Fruit fly (Drosophila melanogaster) whole organism, embryonic: ENCODE data around the gene CG13021.

Experiments
- C15 ChIP-seq: fragments of 200-800 bp; sonication (Bioruptor generic); IDR thresholded peaks from 3 replicates; pipeline ENCODE4 v1.3.6; 2022; ENCODE audit warnings: missing biosample characterization, missing genetic modification characterization
- CG10267 ChIP-seq: fragments of 200-800 bp; sonication (Bioruptor generic); optimal IDR thresholded peaks from 2 replicates; lab custom pipeline; 2018; ENCODE audit warnings: missing biosample characterization, mild to moderate bottlenecking, missing genetic modification characterization, moderate library complexity
- CG10366 ChIP-seq: fragments of 200-800 bp; sonication (Bioruptor generic); IDR thresholded peaks from 2 replicates; pipeline ENCODE4 v1.3.6; 2022; ENCODE audit warnings: missing biosample characterization, missing genetic modification characterization
- CG10431 ChIP-seq: fragments of 200-800 bp; sonication (Bioruptor generic); optimal IDR thresholded peaks from 3 replicates; lab custom pipeline; 2018; ENCODE audit warnings: missing biosample characterization, mild to moderate bottlenecking, missing genetic modification characterization
- CG10959 ChIP-seq: fragments of 200-800 bp; sonication (Bioruptor generic); IDR thresholded peaks from 2 replicates; pipeline ENCODE4 v1.3.6; 2022; ENCODE audit warnings: missing biosample characterization, missing genetic modification characterization
- CG13624 ChIP-seq: fragments of 200-800 bp; sonication (Bioruptor generic); optimal IDR thresholded peaks from 2 replicates; lab custom pipeline; 2016; ENCODE audit warnings: missing biosample characterization, missing genetic modification characterization
- CG13894 ChIP-seq: fragments of 200-800 bp; sonication (Bioruptor generic); optimal IDR thresholded peaks from 3 replicates; lab custom pipeline; 2018; ENCODE audit warnings: missing biosample characterization, mild to moderate bottlenecking, missing genetic modification characterization, moderate library complexity
- CG14710 ChIP-seq: fragments of 200-800 bp; sonication (Bioruptor generic); optimal IDR thresholded peaks from 3 replicates; lab custom pipeline; 2019; ENCODE audit warnings: missing biosample characterization, mild to moderate bottlenecking, missing genetic modification characterization, moderate library complexity
- CG15073 ChIP-seq: fragments of 200-800 bp; sonication (Bioruptor generic); optimal IDR thresholded peaks from 2 replicates; lab custom pipeline; 2016; ENCODE audit warnings: missing biosample characterization, missing genetic modification characterization
- CG15514 ChIP-seq: fragments of 200-800 bp; sonication (Bioruptor generic); optimal IDR thresholded peaks from 3 replicates; lab custom pipeline; 2017; ENCODE audit warnings: missing biosample characterization, missing genetic modification characterization, mild to moderate bottlenecking, moderate library complexity, missing genetic modification reagents
- CG1602 ChIP-seq: fragments of 200-800 bp; sonication (Bioruptor generic); optimal IDR thresholded peaks from 3 replicates; lab custom pipeline; 2016; ENCODE audit warnings: missing biosample characterization, missing genetic modification characterization
- CG18262 ChIP-seq: fragments of 200-800 bp; optimal IDR thresholded peaks from 3 replicates; lab custom pipeline; 2019; ENCODE audit warnings: missing biosample characterization, mild to moderate bottlenecking, missing genetic modification characterization, moderate library complexity
- CG31388 ChIP-seq: fragments of 200-800 bp; sonication (Bioruptor generic); optimal IDR thresholded peaks from 2 replicates; lab custom pipeline; 2016; ENCODE audit warnings: missing biosample characterization, missing genetic modification characterization
- CG4404 ChIP-seq: fragments of 200-800 bp; sonication (Bioruptor generic); IDR thresholded peaks from 2 replicates; pipeline ENCODE4 v1.3.6; 2022; ENCODE audit warnings: missing biosample characterization, missing genetic modification characterization
- CG6175 ChIP-seq: fragments of 200-800 bp; sonication (Bioruptor generic); IDR thresholded peaks from 3 replicates; pipeline ENCODE4 v1.3.6; 2022; ENCODE audit warnings: missing biosample characterization, missing genetic modification characterization
- CG7987 ChIP-seq: fragments of 200-800 bp; sonication (Bioruptor generic); optimal IDR thresholded peaks from 2 replicates; lab custom pipeline; 2018; ENCODE audit warnings: missing biosample characterization, mild to moderate bottlenecking, missing genetic modification characterization, moderate library complexity
- CG9215 ChIP-seq: fragments of 200-800 bp; sonication (Bioruptor generic); IDR thresholded peaks from 2 replicates; pipeline ENCODE4 v1.3.6; 2022; ENCODE audit warnings: missing biosample characterization, missing genetic modification characterization
- Deaf1 ChIP-seq: fragments of 200-800 bp; optimal IDR thresholded peaks from 3 replicates; lab custom pipeline; 2019; ENCODE audit warnings: missing biosample characterization, mild to moderate bottlenecking, missing genetic modification characterization, moderate library complexity
- Dip2 ChIP-seq: fragments of 200-800 bp; sonication (Bioruptor generic); IDR thresholded peaks from 2 replicates; pipeline ENCODE4 v1.3.6; 2022; ENCODE audit warnings: missing biosample characterization, missing genetic modification characterization
- Dll ChIP-seq: fragments of 200-800 bp; sonication (Bioruptor generic); IDR thresholded peaks from 4 replicates; pipeline ENCODE4 v1.3.6; 2022; ENCODE audit warnings: missing biosample characterization, missing genetic modification characterization; ENCODE audit not compliant: partially characterized antibody
- Ets97D ChIP-seq: fragments of 200-800 bp; sonication (Bioruptor generic); optimal IDR thresholded peaks from 3 replicates; lab custom pipeline; 2016; ENCODE audit warnings: missing biosample characterization, missing genetic modification characterization
- Fer3 ChIP-seq: fragments of 200-800 bp; sonication (Bioruptor generic); optimal IDR thresholded peaks from 2 replicates; lab custom pipeline; 2018; ENCODE audit warnings: missing biosample characterization, mild to moderate bottlenecking, missing genetic modification characterization, moderate library complexity
- Hand ChIP-seq: fragments of 200-800 bp; sonication (Bioruptor generic); optimal IDR thresholded peaks from 2 replicates; lab custom pipeline; 2017; ENCODE audit warnings: mild to moderate bottlenecking, missing biosample characterization, missing genetic modification reagents, missing genetic modification characterization
- Hr78 ChIP-seq, 2 experiments: fragments of 200-800 bp in 1 of 2; fragments of >200 bp in 1 of 2; sonication (Bioruptor generic) in 1 of 2; optimal IDR thresholded peaks; 2 replicates each; lab custom pipeline; 2017 to 2019; ENCODE audit warnings: missing biosample characterization in 2 of 2, missing genetic modification characterization in 2 of 2, mild to moderate bottlenecking in 1 of 2, moderate library complexity in 1 of 2
- Kr ChIP-seq: fragments of 200-800 bp; sonication (Bioruptor generic); optimal IDR thresholded peaks from 2 replicates; lab custom pipeline; 2017; ENCODE audit warnings: missing biosample characterization, mild to moderate bottlenecking, missing genetic modification characterization
- NC2β ChIP-seq: fragments of 200-800 bp; sonication (Bioruptor generic); optimal IDR thresholded peaks from 2 replicates; lab custom pipeline; 2016; ENCODE audit warnings: missing biosample characterization, missing genetic modification characterization
- Nf-YC ChIP-seq: fragments of 200-800 bp; optimal IDR thresholded peaks from 3 replicates; lab custom pipeline; 2019; ENCODE audit warnings: missing biosample characterization, mild to moderate bottlenecking, missing genetic modification characterization, moderate library complexity
- Rx ChIP-seq: fragments of 200-800 bp; sonication (Bioruptor generic); IDR thresholded peaks from 2 replicates; pipeline ENCODE4 v1.3.6; 2022; ENCODE audit warnings: missing biosample characterization, missing genetic modification characterization
- TFAM ChIP-seq: fragments of 200-800 bp; sonication (Bioruptor generic); optimal IDR thresholded peaks from 2 replicates; lab custom pipeline; 2017; ENCODE audit warnings: missing biosample characterization, missing genetic modification characterization, inconsistent platforms
- Usf ChIP-seq: fragments of 200-800 bp; sonication (Bioruptor generic); optimal IDR thresholded peaks from 2 replicates; lab custom pipeline; 2017; ENCODE audit warnings: missing genotype, missing biosample characterization, missing genetic modification characterization
- YL-1 ChIP-seq: fragments of 200-800 bp; sonication (Bioruptor generic); optimal IDR thresholded peaks from 3 replicates; lab custom pipeline; 2017; ENCODE audit warnings: missing biosample characterization, mild to moderate bottlenecking, missing genetic modification characterization
- ab ChIP-seq: fragments of 200-800 bp; sonication (Bioruptor generic); optimal IDR thresholded peaks from 2 replicates; lab custom pipeline; 2016; ENCODE audit warnings: missing biosample characterization, missing genetic modification characterization
- ac ChIP-seq: fragments of 200-800 bp; sonication (Bioruptor generic); optimal IDR thresholded peaks from 3 replicates; lab custom pipeline; 2017; ENCODE audit warnings: missing biosample characterization, mild to moderate bottlenecking, missing genetic modification characterization
- br ChIP-seq: fragments of >200 bp; optimal IDR thresholded peaks from 2 replicates; lab custom pipeline; 2017
- cad ChIP-seq: fragments of >200 bp; optimal IDR thresholded peaks from 2 replicates; lab custom pipeline; 2017; ENCODE audit warnings: missing biosample characterization, missing genetic modification characterization
- chif ChIP-seq, 2 experiments: fragments of 200-800 bp; sonication (Bioruptor generic); optimal IDR thresholded peaks; 3 replicates each; lab custom pipeline; 2016; ENCODE audit warnings: missing biosample characterization in 2 of 2, missing genetic modification characterization in 2 of 2
- chm ChIP-seq: fragments of 200-800 bp; sonication (Bioruptor generic); IDR thresholded peaks from 2 replicates; pipeline ENCODE4 v1.3.6; 2022; ENCODE audit warnings: missing biosample characterization, missing genetic modification characterization
- ci ChIP-seq: fragments of 200-800 bp; sonication (Bioruptor generic); IDR thresholded peaks from 3 replicates; pipeline ENCODE4 v1.3.6; 2022; ENCODE audit warnings: missing biosample characterization, missing genetic modification characterization
- ems ChIP-seq: fragments of 200-800 bp; sonication (Bioruptor generic); optimal IDR thresholded peaks from 3 replicates; lab custom pipeline; 2016; ENCODE audit warnings: missing biosample characterization, missing genetic modification characterization
- esg ChIP-seq: fragments of 200-800 bp; sonication (Bioruptor generic); conservative IDR thresholded peaks from 2 replicates; pipeline ENCODE4 v1.3.6; 2022; ENCODE audit warnings: missing biosample characterization, missing genetic modification characterization
- eve ChIP-seq, 2 experiments: fragments of >200 bp; optimal IDR thresholded peaks; 2 replicates each; lab custom pipeline; 2017; ENCODE audit warnings: missing biosample characterization in 2 of 2, missing genetic modification characterization in 2 of 2
- ftz-f1 ChIP-seq: fragments of 200-800 bp; sonication (Bioruptor generic); optimal IDR thresholded peaks from 2 replicates; lab custom pipeline; 2016; ENCODE audit warnings: missing biosample characterization, missing genetic modification characterization
- gce ChIP-seq: fragments of 200-800 bp; sonication (Bioruptor generic); IDR thresholded peaks from 3 replicates; pipeline ENCODE4 v1.3.6; 2022; ENCODE audit warnings: missing biosample characterization, missing genetic modification characterization
- hth ChIP-seq: fragments of >200 bp; optimal IDR thresholded peaks from 2 replicates; lab custom pipeline; 2017; ENCODE audit warnings: inconsistent platforms
- lab ChIP-seq: fragments of 200-800 bp; sonication (Bioruptor generic); optimal IDR thresholded peaks from 3 replicates; lab custom pipeline; 2017; ENCODE audit warnings: missing biosample characterization, missing genetic modification characterization, mild to moderate bottlenecking, moderate library complexity, missing genetic modification reagents
- maf-S ChIP-seq: fragments of 200-800 bp; sonication (Bioruptor generic); optimal IDR thresholded peaks from 2 replicates; lab custom pipeline; 2016; ENCODE audit warnings: missing biosample characterization, missing genetic modification characterization
- p53 ChIP-seq: fragments of 200-800 bp; sonication (Bioruptor generic); optimal IDR thresholded peaks from 2 replicates; lab custom pipeline; 2016; ENCODE audit warnings: missing biosample characterization, missing genetic modification characterization
- pzg ChIP-seq: fragments of 200-800 bp; sonication (Bioruptor generic); optimal IDR thresholded peaks from 3 replicates; lab custom pipeline; 2018; ENCODE audit warnings: missing biosample characterization, mild to moderate bottlenecking, missing genetic modification characterization, moderate library complexity
- ro ChIP-seq: fragments of 200-800 bp; sonication (Bioruptor generic); IDR thresholded peaks from 2 replicates; pipeline ENCODE4 v1.3.6; 2022; ENCODE audit warnings: missing biosample characterization, missing genetic modification characterization
- schlank ChIP-seq: fragments of 200-800 bp; sonication (Bioruptor generic); optimal IDR thresholded peaks from 2 replicates; lab custom pipeline; 2018; ENCODE audit warnings: missing biosample characterization, mild to moderate bottlenecking, missing genetic modification characterization
- sr ChIP-seq: fragments of 200-800 bp; sonication (Bioruptor generic); IDR thresholded peaks from 3 replicates; pipeline ENCODE4 v1.3.6; 2022; ENCODE audit warnings: missing biosample characterization, missing genetic modification characterization

The CG13021 gene

DNA sequence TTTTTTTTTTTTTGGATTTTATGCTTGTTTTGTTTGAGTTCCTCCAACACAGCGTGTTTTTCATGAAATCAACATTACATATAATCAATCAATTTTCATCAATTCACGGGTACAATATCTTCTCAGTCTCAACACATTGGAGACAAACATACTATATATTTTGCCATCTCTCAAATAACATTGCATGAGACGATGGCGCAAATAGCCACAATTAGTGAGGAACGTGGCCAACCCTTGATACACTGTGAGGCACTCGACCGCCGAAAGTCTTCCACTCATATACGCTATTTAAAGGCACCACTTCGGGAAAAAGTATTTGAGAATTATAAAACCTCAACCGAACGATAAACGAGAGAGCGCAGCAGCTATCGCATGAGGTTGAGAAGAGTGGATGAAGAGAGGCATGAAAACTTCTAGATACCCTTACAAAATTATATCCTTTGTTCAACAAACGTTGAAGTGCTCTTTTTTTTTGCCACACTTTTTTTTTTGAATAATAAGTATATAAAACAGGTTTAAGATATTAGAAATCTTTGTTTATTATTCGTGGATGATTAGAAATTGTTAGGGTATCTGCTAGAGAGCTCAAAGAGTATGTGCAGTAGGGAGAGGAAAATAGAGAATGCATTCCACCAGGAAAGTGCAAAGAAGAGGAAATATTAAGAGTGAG is 31.9 kb downstream of the CG13021 start (continued):
- peak in 1 of 2 experiments; percentile 75 for TF ChIP-seq eve (GFP tag; optimal IDR thresholded peaks at IDR 0.05; lab: Kevin White, UChicago)
- no peak for TF ChIP-seq ftz-f1 (GFP tag; lab: Kevin White, UChicago)
- TF ChIP-seq CG10959 (GFP tag; lab: Robert Waterston, UW) = peak; percentile 85
- TF ChIP-seq Kr (GFP tag; lab: Kevin White, UChicago) = no peak
- peak; percentile 88 for TF ChIP-seq CG10267 (tag; lab: Kevin White, UChicago)
- peak; percentile 17 for TF ChIP-seq maf-S (GFP tag; lab: Kevin White, UChicago)
- no peak for TF ChIP-seq Ets97D (GFP tag; lab: Kevin White, UChicago)
- no peak for TF ChIP-seq hth
- TF ChIP-seq CG31388 (GFP tag; lab: Kevin White, UChicago) = peak; percentile 60
- TF ChIP-seq ab (GFP tag; lab: Kevin White, UChicago) = no peak
- TF ChIP-seq CG6175 (GFP tag; lab: Robert Waterston, UW) = no peak
- TF ChIP-seq Deaf1 (tag; lab: Kevin White, UChicago) = peak; percentile 60
- TF ChIP-seq CG10366 (GFP tag; lab: Robert Waterston, UW) = peak; percentile 92
- TF ChIP-seq YL-1 = peak; percentile 13
- peak; percentile 87 for TF ChIP-seq CG1602
- peak; percentile 35 for TF ChIP-seq CG4404 (GFP tag; lab: Robert Waterston, UW)
- TF ChIP-seq CG10431 = peak; percentile 68
- peak; percentile 40; the same call in 1 of the 2 replicates for TF ChIP-seq esg (GFP tag; lab: Robert Waterston, UW)
- peak; percentile 75 for TF ChIP-seq Fer3 (tag; lab: Kevin White, UChicago)
- no peak for TF ChIP-seq pzg (GFP tag; lab: Kevin White, UChicago)
- peak; percentile 98 for TF ChIP-seq ci (GFP tag; lab: Robert Waterston, UW)
- no peak for TF ChIP-seq CG13624
- TF ChIP-seq Dll (GFP tag; lab: Robert Waterston, UW) = peak; percentile 25; the same call in 1 of the 4 replicates
- no peak for TF ChIP-seq Dip2 (GFP tag; lab: Robert Waterston, UW)
- peak; percentile 45 for TF ChIP-seq Rx (GFP tag; lab: Robert Waterston, UW)
- no peak for TF ChIP-seq br (lab: Kevin White, UChicago)
- peak; percentile 94 for TF ChIP-seq CG18262 (tag; lab: Kevin White, UChicago)
- peak; percentile 45 for TF ChIP-seq Usf (GFP tag; lab: Kevin White, UChicago)
- TF ChIP-seq CG13894 = no peak
- peak; percentile 36 for TF ChIP-seq ac (GFP tag; lab: Kevin White, UChicago)
- TF ChIP-seq ro (GFP tag; lab: Robert Waterston, UW) = 0 out of 2 replicates have a peak, but pooled peaks have one; percentile 9
- TF ChIP-seq Nf-YC = no peak
- TF ChIP-seq chm = peak; percentile 96
- peak; percentile 76 for TF ChIP-seq NC2β (GFP tag; lab: Kevin White, UChicago)
- 0 out of 3 replicates have a peak, but pooled peaks have one; percentile 22 for TF ChIP-seq sr
- no peak for TF ChIP-seq p53 (GFP tag; lab: Kevin White, UChicago)
- TF ChIP-seq ems (GFP tag; lab: Kevin White, UChicago) = no peak
- TF ChIP-seq CG15514 (GFP tag; lab: Kevin White, UChicago) = no peak
- peak; percentile 87 for TF ChIP-seq CG14710 (tag; lab: Kevin White, UChicago)
- no peak for TF ChIP-seq schlank (tag; lab: Kevin White, UChicago)
- TF ChIP-seq Hr78 (GFP tag; optimal IDR thresholded peaks at IDR 0.05; lab: Kevin White, UChicago) = peak in 1 of 2 experiments; percentile 67
- peak; percentile 81 to 85 for TF ChIP-seq chif (GFP tag; optimal IDR thresholded peaks at IDR 0.05; lab: Kevin White, UChicago)
- TF ChIP-seq Hand = no peak
- TF ChIP-seq CG9215 = no peak
- TF ChIP-seq CG7987 = peak; percentile 10
- TF ChIP-seq gce (GFP tag; lab: Robert Waterston, UW) = peak; percentile 83; the same call in 2 of the 3 replicates
- TF ChIP-seq TFAM (GFP tag; lab: Kevin White, UChicago) = no peak
- TF ChIP-seq C15 (GFP tag; lab: Robert Waterston, UW) = no peak
- peak; percentile 17 for TF ChIP-seq CG15073 (GFP tag; lab: Kevin White, UChicago)
- TF ChIP-seq cad (GFP tag; lab: Kevin White, UChicago) = no peak
- TF ChIP-seq lab (GFP tag; lab: Kevin White, UChicago) = peak; percentile 78
